Worm (Caenorhabditis elegans) whole organism, midembryonic: Measurements from ENCODE around the gene cisd-1.

Experiments
- T22C8.4 ChIP-seq: fragments of 200-800 bp; sonication (Bioruptor generic); IDR thresholded peaks from 2 replicates; pipeline ENCODE4 v1.3.6; 2022; ENCODE audit warnings: missing genetic modification characterization, missing compliant biosample characterization
- cog-1 ChIP-seq: sonication (generic microtip); optimal IDR thresholded peaks from 2 replicates; lab custom pipeline; 2016; ENCODE audit warnings: missing genetic modification characterization, missing compliant biosample characterization

DNA sequence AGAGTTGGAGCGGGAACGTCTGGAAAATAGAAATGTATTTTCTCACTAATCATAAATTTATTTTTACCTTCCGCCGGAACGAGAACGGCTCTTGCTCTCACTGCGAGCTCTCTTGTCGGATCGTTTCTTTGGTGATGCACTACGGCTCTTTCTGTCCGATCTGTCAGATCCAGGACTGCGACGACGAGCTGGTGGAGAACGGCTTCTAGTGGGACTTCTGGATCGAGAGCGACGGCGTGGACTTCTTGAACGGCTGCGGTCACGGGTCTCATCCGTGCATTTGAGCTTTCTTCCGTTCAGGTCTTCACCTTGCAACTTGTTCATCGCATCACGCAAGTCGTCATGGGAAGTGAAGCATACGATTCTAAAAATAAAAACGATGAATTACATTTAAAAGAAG lies 17.7 kb downstream of the cisd-1 start:
- no peak for TF ChIP-seq cog-1 (tag; lab: Kevin White, UChicago)
- no peak for TF ChIP-seq T22C8.4 (GFP tag; lab: Robert Waterston, UW)
